Worm (Caenorhabditis elegans): Measurements from ENCODE around the gene F46H5.7.

The F46H5.7 gene

DNA sequence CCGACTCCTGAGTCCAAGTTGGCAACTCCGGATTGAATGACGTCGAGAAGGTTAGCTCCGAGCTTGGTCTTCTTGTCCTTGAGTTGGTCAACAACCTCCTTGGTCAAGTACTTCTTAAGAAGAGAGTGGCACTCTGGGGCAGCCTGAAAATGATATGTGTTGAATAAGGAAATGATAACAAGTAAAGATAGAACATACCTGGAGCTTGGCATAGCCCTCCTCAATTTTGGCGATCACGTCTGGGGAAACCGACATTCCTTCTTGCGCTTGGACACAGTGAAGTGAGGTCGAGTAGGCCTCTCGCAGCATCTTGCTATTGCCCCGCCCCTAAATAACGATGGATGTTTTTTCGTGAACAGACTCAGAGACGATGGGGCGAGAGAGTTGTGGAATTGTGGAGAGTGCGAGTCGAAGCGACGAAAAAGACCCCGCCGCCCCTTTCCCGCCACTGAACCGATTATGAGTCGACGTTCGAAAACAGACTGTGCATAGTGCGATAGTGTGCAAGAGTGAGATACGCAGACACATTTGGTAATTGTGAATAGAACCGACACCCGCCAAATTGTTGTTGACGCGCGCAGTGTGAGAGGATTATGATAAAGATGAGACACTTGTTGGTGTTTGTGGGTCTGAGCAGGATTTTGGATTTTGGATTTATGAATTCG, 10.5 kb downstream of the F46H5.7 start:
- no peak; the same call in 1 of the 2 replicates for TF ChIP-seq aptf-2 (GFP tag; conservative IDR thresholded peaks at IDR 0.05)
- TF ChIP-seq lin-54 (GFP tag; optimal IDR thresholded peaks at IDR 0.05): peak; percentile 27
- TF ChIP-seq lin-35 (GFP tag; optimal IDR thresholded peaks at IDR 0.05): peak in 1 of 3 experiments; percentile 11
- TF ChIP-seq hlh-12 (tag; optimal IDR thresholded peaks at IDR 0.05): no peak
- no peak for TF ChIP-seq ztf-26 (tag; optimal IDR thresholded peaks at IDR 0.05)
- TF ChIP-seq rec-8 (tag; optimal IDR thresholded peaks at IDR 0.05): no peak
- TF ChIP-seq K12H6.12 (tag; optimal IDR thresholded peaks at IDR 0.05): peak; percentile 31
- no peak for TF ChIP-seq cebp-1 (GFP tag; IDR thresholded peaks at IDR 0.05)
- peak; percentile 51 for TF ChIP-seq cebp-1 (tag; optimal IDR thresholded peaks at IDR 0.05)
- TF ChIP-seq chd-7 (tag; optimal IDR thresholded peaks at IDR 0.05): peak; percentile 49
- TF ChIP-seq B0336.3 (GFP tag; IDR thresholded peaks at IDR 0.05): no peak; the same call in 1 of the 2 replicates
- TF ChIP-seq efl-1 (GFP tag; optimal IDR thresholded peaks at IDR 0.05): peak; percentile 71
- TF ChIP-seq lin-40 (tag; optimal IDR thresholded peaks at IDR 0.05): no peak
- TF ChIP-seq akir-1 (GFP tag; optimal IDR thresholded peaks at IDR 0.05): no peak
- peak; percentile 40 for TF ChIP-seq xnd-1 (tag; optimal IDR thresholded peaks at IDR 0.05)
- no peak for TF ChIP-seq T26A5.8 (tag; optimal IDR thresholded peaks at IDR 0.05)
- peak; percentile 59 for TF ChIP-seq nhr-80 (tag; optimal IDR thresholded peaks at IDR 0.05)
- TF ChIP-seq T07F8.4 (tag; optimal IDR thresholded peaks at IDR 0.05): no peak
- no peak for TF ChIP-seq nhr-120 (GFP tag; IDR thresholded peaks at IDR 0.05)
- TF ChIP-seq hmg-1.2 (GFP tag; IDR thresholded peaks at IDR 0.05): peak; percentile 92
- TF ChIP-seq hlh-26 (GFP tag; conservative IDR thresholded peaks at IDR 0.05): no peak
- TF ChIP-seq ceh-27 (GFP tag; optimal IDR thresholded peaks at IDR 0.05): no peak
- no peak for TF ChIP-seq B0035.1 (tag; optimal IDR thresholded peaks at IDR 0.05)
- no peak for TF ChIP-seq ceh-91 (GFP tag; IDR thresholded peaks at IDR 0.05)
- peak; percentile 83 for TF ChIP-seq ama-1 (optimal IDR thresholded peaks at IDR 0.05)
- TF ChIP-seq ama-1 (GFP tag; optimal IDR thresholded peaks at IDR 0.05): no peak
- TF ChIP-seq nhr-90 (tag; optimal IDR thresholded peaks at IDR 0.05): no peak
- TF ChIP-seq lag-1 (GFP tag; IDR thresholded peaks at IDR 0.05): no peak
- TF ChIP-seq F39B2.1 (GFP tag; IDR thresholded peaks at IDR 0.05): no peak
- TF ChIP-seq B0019.2 (GFP tag; conservative IDR thresholded peaks at IDR 0.05): no peak
- peak; percentile 81 for TF ChIP-seq zfh-2 (GFP tag; conservative IDR thresholded peaks at IDR 0.05)
- TF ChIP-seq tbp1 (GFP tag; optimal IDR thresholded peaks at IDR 0.05): no peak
- no peak for TF ChIP-seq snpc-4 (GFP tag; optimal IDR thresholded peaks at IDR 0.05)
- peak in 1 of 4 experiments; percentile 2 for TF ChIP-seq snpc-4 (tag; optimal IDR thresholded peaks at IDR 0.05)
- peak; percentile 36 for TF ChIP-seq attf-5 (GFP tag; optimal IDR thresholded peaks at IDR 0.05)
- peak; percentile 68 for TF ChIP-seq dox-1 (GFP tag; IDR thresholded peaks at IDR 0.05)
- peak; percentile 80 for TF ChIP-seq madf-6 (GFP tag; IDR thresholded peaks at IDR 0.05)
- TF ChIP-seq dpl-1 (GFP tag; optimal IDR thresholded peaks at IDR 0.05): peak; percentile 5
- no peak for TF ChIP-seq ZK185.1 (tag; optimal IDR thresholded peaks at IDR 0.05; ENCODE audit: poor library complexity, severe bottlenecking)
- peak; percentile 44; the same call in 1 of the 2 replicates for TF ChIP-seq mcd-1 (GFP tag; IDR thresholded peaks at IDR 0.05)
- TF ChIP-seq nfya-1 (tag; optimal IDR thresholded peaks at IDR 0.05; ENCODE audit: borderline replicate concordance, insufficient read depth): no peak
- 0 out of 2 replicates have a peak, but pooled peaks have one; percentile 45 for TF ChIP-seq ztf-28 (GFP tag; IDR thresholded peaks at IDR 0.05)
- TF ChIP-seq hmg-20 (GFP tag; IDR thresholded peaks at IDR 0.05): no peak
- no peak for TF ChIP-seq fkh-3 (tag; optimal IDR thresholded peaks at IDR 0.05)
- no peak for TF ChIP-seq F10E7.11 (tag; optimal IDR thresholded peaks at IDR 0.05)
- TF ChIP-seq pbrm-1 (GFP tag; IDR thresholded peaks at IDR 0.05): 0 out of 2 replicates have a peak, but pooled peaks have one; percentile 27
- peak in 1 of 2 experiments; percentile 23 for TF ChIP-seq let-607 (tag; optimal IDR thresholded peaks at IDR 0.05)
- no peak for TF ChIP-seq egl-44 (GFP tag; IDR thresholded peaks at IDR 0.05)
